Fruit fly (Drosophila melanogaster) whole organism, adult: ENCODE data around the gene Pex10.

Source experiments
- CG11617 ChIP-seq: fragments of 200-800 bp; sonication (Bioruptor generic); optimal IDR thresholded peaks from 2 replicates; lab custom pipeline; 2017; ENCODE audit warnings: mild to moderate bottlenecking, missing biosample characterization, missing genetic modification reagents, missing genetic modification characterization
- CG12768 ChIP-seq: fragments of 200-800 bp; sonication (Bioruptor generic); optimal IDR thresholded peaks from 2 replicates; lab custom pipeline; 2017; ENCODE audit warnings: missing biosample characterization, missing genetic modification characterization, mild to moderate bottlenecking, moderate library complexity, missing genetic modification reagents
- CG14711 ChIP-seq: fragments of 200-800 bp; sonication (Bioruptor generic); optimal IDR thresholded peaks from 2 replicates; lab custom pipeline; 2018; ENCODE audit warnings: missing biosample characterization, mild to moderate bottlenecking, missing genetic modification characterization, moderate library complexity
- CG1620 ChIP-seq: fragments of 200-800 bp; sonication (Bioruptor generic); optimal IDR thresholded peaks from 2 replicates; lab custom pipeline; 2016; ENCODE audit warnings: missing biosample characterization, missing genetic modification characterization
- CG33017 ChIP-seq: fragments of 200-800 bp; sonication (Bioruptor generic); optimal IDR thresholded peaks from 2 replicates; lab custom pipeline; 2018; ENCODE audit warnings: missing biosample characterization, mild to moderate bottlenecking, missing genetic modification characterization, moderate library complexity
- CG5204 ChIP-seq: fragments of 200-800 bp; sonication (Bioruptor generic); optimal IDR thresholded peaks from 2 replicates; lab custom pipeline; 2016; ENCODE audit warnings: missing biosample characterization, missing genetic modification characterization
- CG7045 ChIP-seq: fragments of 200-800 bp; sonication (Bioruptor generic); optimal IDR thresholded peaks from 2 replicates; lab custom pipeline; 2017; ENCODE audit warnings: missing biosample characterization, mild to moderate bottlenecking, missing genetic modification characterization
- CG7101 ChIP-seq: fragments of 200-800 bp; sonication (Bioruptor generic); optimal IDR thresholded peaks from 2 replicates; lab custom pipeline; 2018; ENCODE audit warnings: missing biosample characterization, mild to moderate bottlenecking, missing genetic modification characterization, moderate library complexity
- Clk ChIP-seq: fragments of 200-800 bp; sonication (Bioruptor generic); optimal IDR thresholded peaks from 2 replicates; lab custom pipeline; 2017; ENCODE audit warnings: missing biosample characterization, missing genetic modification characterization
- Crg-1 ChIP-seq: fragments of 200-800 bp; sonication (Bioruptor generic); optimal IDR thresholded peaks from 2 replicates; lab custom pipeline; 2016; ENCODE audit warnings: missing biosample characterization, missing genetic modification characterization
- Hr96 ChIP-seq: fragments of 200-800 bp; sonication (Bioruptor generic); optimal IDR thresholded peaks from 2 replicates; lab custom pipeline; 2016; ENCODE audit warnings: missing biosample characterization, missing genetic modification characterization
- Mnt ChIP-seq: fragments of 200-800 bp; sonication (Bioruptor generic); optimal IDR thresholded peaks from 2 replicates; lab custom pipeline; 2016; ENCODE audit warnings: missing biosample characterization, mild to moderate bottlenecking, missing genetic modification characterization
- bab1 ChIP-seq: fragments of 200-800 bp; sonication (Bioruptor generic); optimal IDR thresholded peaks from 3 replicates; lab custom pipeline; 2019; ENCODE audit warnings: missing biosample characterization, mild to moderate bottlenecking, missing genetic modification characterization, moderate library complexity
- cic ChIP-seq: fragments of 200-800 bp; sonication (Bioruptor generic); optimal IDR thresholded peaks from 2 replicates; lab custom pipeline; 2017; ENCODE audit warnings: missing biosample characterization, mild to moderate bottlenecking, missing genetic modification characterization, moderate library complexity
- cnc ChIP-seq, 2 experiments: fragments of >200 bp; optimal IDR thresholded peaks; 2 replicates each; lab custom pipeline; 2017
- kay ChIP-seq: fragments of 200-800 bp; sonication (Bioruptor generic); peaks from one replicate; lab custom pipeline; 2016; ENCODE audit warnings: missing biosample characterization, missing genetic modification characterization, borderline replicate concordance
- ovo ChIP-seq: fragments of 200-800 bp; sonication (Bioruptor generic); optimal IDR thresholded peaks from 2 replicates; lab custom pipeline; 2016; ENCODE audit warnings: missing biosample characterization, missing genetic modification characterization
- pad ChIP-seq: fragments of 200-800 bp; sonication (Bioruptor generic); optimal IDR thresholded peaks from 3 replicates; lab custom pipeline; 2017; ENCODE audit warnings: missing biosample characterization, missing genetic modification characterization, mild to moderate bottlenecking, moderate library complexity, missing genetic modification reagents
- tj ChIP-seq: fragments of 200-800 bp; sonication (Bioruptor generic); optimal IDR thresholded peaks from 3 replicates; lab custom pipeline; 2017; ENCODE audit warnings: missing biosample characterization, mild to moderate bottlenecking, missing genetic modification characterization, moderate library complexity
- toe ChIP-seq: fragments of 200-800 bp; sonication (Bioruptor generic); optimal IDR thresholded peaks from 2 replicates; lab custom pipeline; 2016; ENCODE audit warnings: missing biosample characterization, missing genetic modification characterization

The Pex10 gene

DNA sequence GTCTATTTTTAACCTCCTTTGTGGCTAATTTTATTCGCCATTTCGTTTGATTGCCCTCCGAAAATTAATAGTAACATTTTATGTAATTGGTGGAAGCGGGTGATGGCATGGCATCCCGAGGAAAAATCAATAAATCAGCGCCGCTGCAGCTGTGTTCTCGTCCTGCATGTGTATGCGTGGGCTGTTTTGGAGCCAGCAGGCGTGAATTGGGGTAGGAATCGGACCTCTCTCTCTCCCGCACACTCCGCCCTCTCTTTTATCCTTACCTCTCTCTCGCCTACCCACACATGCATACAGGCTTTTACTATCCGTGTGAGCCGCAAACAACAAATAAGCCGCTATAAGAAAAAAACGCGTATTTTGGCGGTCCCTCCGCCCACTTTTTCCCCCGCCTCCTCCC, 19.3 kb downstream of the Pex10 start:
- TF ChIP-seq pad (peak; percentile 27), ovo (no peak), kay (GFP tag; lab: Kevin White, UChicago) (no peak), CG7101 (tag; lab: Kevin White, UChicago) (no peak)

- TF ChIP-seq pad (peak; percentile 82), Hr96 (no peak), cnc (optimal IDR thresholded peaks at IDR 0.05; lab: Kevin White, UChicago) (no peak), CG33017 (tag; lab: Kevin White, UChicago) (no peak)
Measured at dm6 chr3L:1578391-1578948, 20.4 kb downstream of the Pex10 start.

dm6 chr3L:1579169-1579853, 21.3 kb downstream of the Pex10 start:
- TF ChIP-seq CG7101 (tag; lab: Kevin White, UChicago) (peak; percentile 39), CG7045 (no peak), CG5204 (GFP tag; lab: Kevin White, UChicago) (no peak), CG12768 (GFP tag; lab: Kevin White, UChicago) (peak; percentile 24), Mnt (no peak), toe (GFP tag; lab: Kevin White, UChicago) (no peak), cnc (optimal IDR thresholded peaks at IDR 0.05; lab: Kevin White, UChicago) (no peak), Clk (GFP tag; lab: Kevin White, UChicago) (no peak), bab1 (GFP tag; lab: Kevin White, UChicago) (no peak), CG33017 (tag; lab: Kevin White, UChicago) (no peak), CG14711 (tag; lab: Kevin White, UChicago) (peak; percentile 46), pad (no peak), CG1620 (GFP tag; lab: Kevin White, UChicago) (no peak), cic (no peak), CG11617 (GFP tag; lab: Kevin White, UChicago) (no peak), Crg-1 (GFP tag; lab: Kevin White, UChicago) (no peak), ovo (no peak), tj (peak; percentile 87), Hr96 (no peak), kay (GFP tag; lab: Kevin White, UChicago) (peak; percentile 72)

- TF ChIP-seq kay (GFP tag; lab: Kevin White, UChicago) (peak; percentile 25), cnc (optimal IDR thresholded peaks at IDR 0.05; lab: Kevin White, UChicago) (no peak)
Measured at dm6 chr3L:1580194-1580593, 22.2 kb downstream of the Pex10 start.

DNA sequence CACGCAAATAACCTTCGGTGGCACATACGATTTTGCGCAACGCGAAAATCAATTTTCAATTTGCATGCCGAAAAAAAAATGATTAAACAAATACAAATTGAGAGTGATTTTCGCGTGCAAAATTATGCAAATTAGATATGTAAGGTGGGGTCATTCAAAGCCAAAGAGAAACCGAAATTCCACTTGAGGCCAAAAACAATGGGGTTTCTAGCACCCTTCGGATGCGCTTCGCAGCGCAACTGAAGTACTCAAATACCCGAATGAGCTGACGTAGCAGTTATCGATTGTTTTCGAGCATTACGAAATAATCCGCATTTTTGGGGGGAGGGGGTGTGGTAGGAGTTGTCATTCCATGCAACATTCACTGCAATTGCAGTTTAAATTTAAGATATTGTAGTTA, 22.8 kb downstream of the Pex10 start:
- TF ChIP-seq CG1620 (GFP tag; lab: Kevin White, UChicago) (no peak), ovo (no peak), tj (peak; percentile 63)

- no peak for TF ChIP-seq bab1 (GFP tag; lab: Kevin White, UChicago)
- TF ChIP-seq CG1620 (GFP tag; lab: Kevin White, UChicago) = peak; percentile 17
- no peak for TF ChIP-seq Hr96
- TF ChIP-seq tj = peak; percentile 23
- no peak for TF ChIP-seq Clk (GFP tag; lab: Kevin White, UChicago)
- peak; percentile 27 for TF ChIP-seq CG7101 (tag; lab: Kevin White, UChicago)
- peak; percentile 35 for TF ChIP-seq CG33017 (tag; lab: Kevin White, UChicago)
- peak; percentile 58 for TF ChIP-seq CG11617 (GFP tag; lab: Kevin White, UChicago)
Measured at dm6 chr3L:1584003-1584402, 26.0 kb downstream of the Pex10 start.

- TF ChIP-seq CG12768 (GFP tag; lab: Kevin White, UChicago) (no peak), CG14711 (tag; lab: Kevin White, UChicago) (peak; percentile 64), Crg-1 (GFP tag; lab: Kevin White, UChicago) (no peak), kay (GFP tag; lab: Kevin White, UChicago) (no peak), Mnt (no peak), Hr96 (peak; percentile 48), CG1620 (GFP tag; lab: Kevin White, UChicago) (no peak), Clk (GFP tag; lab: Kevin White, UChicago) (no peak), tj (peak; percentile 74), CG5204 (GFP tag; lab: Kevin White, UChicago) (no peak), CG11617 (GFP tag; lab: Kevin White, UChicago) (no peak), bab1 (GFP tag; lab: Kevin White, UChicago) (peak; percentile 93), CG7101 (tag; lab: Kevin White, UChicago) (peak; percentile 11), cnc (optimal IDR thresholded peaks at IDR 0.05; lab: Kevin White, UChicago) (no peak), pad (peak; percentile 36)
Measured at dm6 chr3L:1584781-1585180, 26.8 kb downstream of the Pex10 start.
